Fruit fly (Drosophila melanogaster) whole organism, adult: ENCODE results near the gene CG15922.

Experiments used
- CG11617 ChIP-seq: fragments of 200-800 bp; sonication (Bioruptor generic); optimal IDR thresholded peaks from 2 replicates; lab custom pipeline; 2017; ENCODE audit warnings: mild to moderate bottlenecking, missing biosample characterization, missing genetic modification reagents, missing genetic modification characterization
- CG1620 ChIP-seq: fragments of 200-800 bp; sonication (Bioruptor generic); optimal IDR thresholded peaks from 2 replicates; lab custom pipeline; 2016; ENCODE audit warnings: missing biosample characterization, missing genetic modification characterization
- CG5204 ChIP-seq: fragments of 200-800 bp; sonication (Bioruptor generic); optimal IDR thresholded peaks from 2 replicates; lab custom pipeline; 2016; ENCODE audit warnings: missing biosample characterization, missing genetic modification characterization
- Mnt ChIP-seq: fragments of 200-800 bp; sonication (Bioruptor generic); optimal IDR thresholded peaks from 2 replicates; lab custom pipeline; 2016; ENCODE audit warnings: missing biosample characterization, mild to moderate bottlenecking, missing genetic modification characterization
- bab1 ChIP-seq: fragments of 200-800 bp; sonication (Bioruptor generic); optimal IDR thresholded peaks from 3 replicates; lab custom pipeline; 2019; ENCODE audit warnings: missing biosample characterization, mild to moderate bottlenecking, missing genetic modification characterization, moderate library complexity
- cnc ChIP-seq, 2 experiments: fragments of >200 bp; optimal IDR thresholded peaks; 2 replicates each; lab custom pipeline; 2017
- kay ChIP-seq: fragments of 200-800 bp; sonication (Bioruptor generic); peaks from one replicate; lab custom pipeline; 2016; ENCODE audit warnings: missing biosample characterization, missing genetic modification characterization, borderline replicate concordance
- pad ChIP-seq: fragments of 200-800 bp; sonication (Bioruptor generic); optimal IDR thresholded peaks from 3 replicates; lab custom pipeline; 2017; ENCODE audit warnings: missing biosample characterization, missing genetic modification characterization, mild to moderate bottlenecking, moderate library complexity, missing genetic modification reagents
- toe ChIP-seq: fragments of 200-800 bp; sonication (Bioruptor generic); optimal IDR thresholded peaks from 2 replicates; lab custom pipeline; 2016; ENCODE audit warnings: missing biosample characterization, missing genetic modification characterization

- no peak for TF ChIP-seq Mnt (GFP tag; lab: Kevin White, UChicago)
- TF ChIP-seq kay (GFP tag; lab: Kevin White, UChicago) = no peak
- no peak for TF ChIP-seq bab1
- no peak for TF ChIP-seq pad
- TF ChIP-seq CG11617 = no peak
- no peak for TF ChIP-seq CG1620 (GFP tag; lab: Kevin White, UChicago)
- TF ChIP-seq cnc (optimal IDR thresholded peaks at IDR 0.05; lab: Kevin White, UChicago) = no peak
- TF ChIP-seq toe (GFP tag; lab: Kevin White, UChicago) = no peak
- TF ChIP-seq CG5204 (GFP tag; lab: Kevin White, UChicago) = no peak
Observed at dm6 chr3R:20595145-20595812, 35.2 kb upstream of the CG15922 start.
